Worm (Caenorhabditis elegans): ENCODE results near the gene F13A2.5.

DNA sequence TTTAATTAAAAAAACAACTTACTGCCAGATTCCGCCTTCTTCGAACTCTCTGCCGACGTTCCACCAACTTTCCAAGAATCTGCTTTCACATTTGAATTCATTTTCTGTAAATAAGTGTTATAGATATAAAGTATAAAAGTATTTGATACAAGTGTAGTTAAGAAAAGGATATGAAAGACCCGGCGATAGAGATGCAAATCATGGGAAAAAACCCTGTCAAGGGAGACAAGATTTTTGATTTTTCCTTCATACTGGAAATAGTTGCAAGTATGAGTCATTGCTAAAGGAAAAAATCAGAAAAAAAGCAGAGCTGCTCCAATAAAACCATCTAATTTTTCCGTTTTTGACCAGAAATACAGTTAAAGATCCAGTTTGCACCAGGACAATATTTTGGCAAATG is 5.5 kb downstream of the F13A2.5 start, which contains the start of gene F13A2.3:
- TF ChIP-seq him-1 (tag; optimal IDR thresholded peaks at IDR 0.05) (no peak), W03F9.2 (tag; optimal IDR thresholded peaks at IDR 0.05) (no peak), dao-5 (tag; optimal IDR thresholded peaks at IDR 0.05) (no peak)
